Fruit fly (Drosophila melanogaster) whole organism, pupa: ENCODE results near the gene SmB.

Experiments used
- CG10348 ChIP-seq: fragments of 200-800 bp; sonication (Bioruptor generic); IDR thresholded peaks from 2 replicates; pipeline ENCODE4 v1.3.6; 2022; ENCODE audit warnings: missing biosample characterization, missing genetic modification characterization
- CG12605 ChIP-seq: fragments of 200-800 bp; sonication (Bioruptor generic); IDR thresholded peaks from 2 replicates; pipeline ENCODE4 v1.3.6; 2022; ENCODE audit warnings: missing biosample characterization, missing genetic modification characterization
- CG13204 ChIP-seq: fragments of 200-800 bp; sonication (Bioruptor generic); optimal IDR thresholded peaks from 2 replicates; lab custom pipeline; 2018; ENCODE audit warnings: missing biosample characterization, mild to moderate bottlenecking, missing genetic modification characterization, moderate library complexity
- CG14655 ChIP-seq: fragments of 200-800 bp; sonication (Bioruptor generic); optimal IDR thresholded peaks from 3 replicates; lab custom pipeline; 2017; ENCODE audit warnings: mild to moderate bottlenecking, missing biosample characterization, missing genetic modification reagents, missing genetic modification characterization
- CG15710 ChIP-seq: fragments of 200-800 bp; sonication (Bioruptor generic); optimal IDR thresholded peaks from 2 replicates; lab custom pipeline; 2018; ENCODE audit warnings: missing biosample characterization, mild to moderate bottlenecking, missing genetic modification characterization, moderate library complexity
- CG17806 ChIP-seq: fragments of 200-800 bp; sonication (Bioruptor generic); optimal IDR thresholded peaks from 2 replicates; lab custom pipeline; 2018; ENCODE audit warnings: missing biosample characterization, mild to moderate bottlenecking, missing genetic modification characterization, moderate library complexity
- CG32121 ChIP-seq: fragments of 200-800 bp; sonication (Bioruptor generic); IDR thresholded peaks from 2 replicates; pipeline ENCODE4 v1.3.6; 2022; ENCODE audit warnings: missing biosample characterization, missing genetic modification characterization
- CG34367 ChIP-seq: fragments of 200-800 bp; sonication (Bioruptor generic); optimal IDR thresholded peaks from 2 replicates; lab custom pipeline; 2018; ENCODE audit warnings: missing biosample characterization, mild to moderate bottlenecking, missing genetic modification characterization
- CG4496 ChIP-seq: fragments of 200-800 bp; sonication (Bioruptor generic); IDR thresholded peaks from 3 replicates; pipeline ENCODE4 v1.3.6; 2022; ENCODE audit warnings: missing biosample characterization, missing genetic modification characterization
- CG8159 ChIP-seq: fragments of 200-800 bp; sonication (Bioruptor generic); optimal IDR thresholded peaks from 3 replicates; lab custom pipeline; 2018; ENCODE audit warnings: missing biosample characterization, mild to moderate bottlenecking, missing genetic modification characterization, moderate library complexity
- CG9948 ChIP-seq: fragments of 200-800 bp; sonication (Bioruptor generic); optimal IDR thresholded peaks from 2 replicates; lab custom pipeline; 2018; ENCODE audit warnings: missing biosample characterization, mild to moderate bottlenecking, missing genetic modification characterization, moderate library complexity
- D1 ChIP-seq: fragments of 200-800 bp; sonication (Bioruptor generic); optimal IDR thresholded peaks from 2 replicates; lab custom pipeline; 2018; ENCODE audit warnings: missing biosample characterization, mild to moderate bottlenecking, missing genetic modification characterization, moderate library complexity
- Ets98B ChIP-seq: fragments of 200-800 bp; sonication (Bioruptor generic); IDR thresholded peaks from 2 replicates; pipeline ENCODE4 v1.3.6; 2022; ENCODE audit warnings: missing biosample characterization, missing genetic modification characterization
- Pif1A ChIP-seq: fragments of 200-800 bp; sonication (Bioruptor generic); optimal IDR thresholded peaks from 3 replicates; lab custom pipeline; 2016; ENCODE audit warnings: missing biosample characterization, missing genetic modification characterization
- Pif1B ChIP-seq: fragments of 200-800 bp; sonication (Bioruptor generic); optimal IDR thresholded peaks from 3 replicates; lab custom pipeline; 2016; ENCODE audit warnings: missing biosample characterization, missing genetic modification characterization
- Snoo ChIP-seq: fragments of 200-800 bp; sonication (Bioruptor generic); optimal IDR thresholded peaks from 3 replicates; lab custom pipeline; 2017; ENCODE audit warnings: missing biosample characterization, mild to moderate bottlenecking, missing genetic modification characterization, inconsistent platforms
- fd96Ca ChIP-seq: fragments of 200-800 bp; sonication (Bioruptor generic); IDR thresholded peaks from 3 replicates; pipeline ENCODE4 v1.3.6; 2022; ENCODE audit warnings: missing biosample characterization, missing genetic modification characterization
- gl ChIP-seq: fragments of 200-800 bp; sonication (Bioruptor generic); optimal IDR thresholded peaks from 2 replicates; lab custom pipeline; 2018; ENCODE audit warnings: missing biosample characterization, mild to moderate bottlenecking, missing genetic modification characterization
- rn ChIP-seq: fragments of 200-800 bp; sonication (Bioruptor generic); IDR thresholded peaks from 2 replicates; pipeline ENCODE4 v1.3.6; 2022; ENCODE audit warnings: missing biosample characterization, missing genetic modification characterization

The SmB gene

dm6 chr2L:10422643-10423606, 3.5 kb downstream of the SmB start, which contains the start of the genes pie and Wdfy2:
pie (minus strand) TSS chr2L:10422780.
Wdfy2 (plus strand) TSS chr2L:10423291.
- peak; percentile 16 for TF ChIP-seq CG15710 (tag; lab: Kevin White, UChicago)
- no peak for TF ChIP-seq gl
- TF ChIP-seq, all 21 proteins: peak for 1

- TF ChIP-seq Ets98B: no peak
Measured at dm6 chr2L:10418981-10419380, 7.4 kb downstream of the SmB start, which contains the start of gene RfC3. RfC3 (plus strand) TSS chr2L:10419190.

dm6 chr2L:10413251-10414127, 12.9 kb downstream of the SmB start, which contains the start of the genes CG5355 and Klp31E:
CG5355 (minus strand) TSS chr2L:10413463.
Klp31E (plus strand) TSS chr2L:10414017.
- TF ChIP-seq CG12605 (GFP tag; lab: Robert Waterston, UW) (no peak), CG15710 (tag; lab: Kevin White, UChicago) (peak; percentile 73), Snoo (tag; lab: Kevin White, UChicago) (peak; percentile 58), CG17806 (tag; lab: Kevin White, UChicago) (peak; percentile 55), CG8159 (tag; lab: Kevin White, UChicago) (peak; percentile 78), CG34367 (tag; lab: Kevin White, UChicago) (peak; percentile 54), CG14655 (GFP tag; lab: Kevin White, UChicago) (no peak), CG9948 (tag; lab: Kevin White, UChicago) (peak; percentile 60)
- TF ChIP-seq, all 21 proteins: peak for 6

dm6 chr2L:10408122-10408576, 18.3 kb downstream of the SmB start, which contains the start of the genes Ip259 and RpS27A:
Ip259 (plus strand) TSS chr2L:10408352.
RpS27A (plus strand) TSS chr2L:10408352.
- TF ChIP-seq CG17806 (tag; lab: Kevin White, UChicago): peak; percentile 20
- peak; percentile 50; the same call in 1 of the 2 replicates for TF ChIP-seq CG32121
- peak; percentile 85 for TF ChIP-seq Snoo (tag; lab: Kevin White, UChicago)
- peak; percentile 62 for TF ChIP-seq CG15710 (tag; lab: Kevin White, UChicago)
- peak; percentile 83; the same call in 2 of the 3 replicates for TF ChIP-seq CG4496 (GFP tag; lab: Robert Waterston, UW)
- no peak for TF ChIP-seq CG12605 (GFP tag; lab: Robert Waterston, UW)
- TF ChIP-seq D1: no peak
- TF ChIP-seq gl: peak; percentile 52
- peak; percentile 67 for TF ChIP-seq CG34367 (tag; lab: Kevin White, UChicago)

dm6 chr2L:10405008-10405654, 21.3 kb downstream of the SmB start, which contains the start of the genes CG17768, LSm-4 and Ir31a:
CG17768 (minus strand) TSS chr2L:10405203.
LSm-4 (minus strand) TSS chr2L:10405203.
Ir31a (plus strand) TSS chr2L:10405565.
- TF ChIP-seq CG8159 (tag; lab: Kevin White, UChicago) (no peak), CG10348 (GFP tag; lab: Robert Waterston, UW) (no peak), CG4496 (GFP tag; lab: Robert Waterston, UW) (no peak), Pif1B (GFP tag; lab: Kevin White, UChicago) (no peak), CG15710 (tag; lab: Kevin White, UChicago) (no peak)

dm6 chr2L:10403803-10404315, 22.6 kb downstream of the SmB start:
- TF ChIP-seq Pif1A (GFP tag; lab: Kevin White, UChicago) (no peak), Ets98B (no peak), rn (GFP tag; lab: Robert Waterston, UW) (no peak), CG13204 (GFP tag; lab: Kevin White, UChicago) (no peak), gl (no peak), CG4496 (GFP tag; lab: Robert Waterston, UW) (no peak), CG12605 (GFP tag; lab: Robert Waterston, UW) (no peak), CG14655 (GFP tag; lab: Kevin White, UChicago) (no peak), CG10348 (GFP tag; lab: Robert Waterston, UW) (no peak), fd96Ca (GFP tag; lab: Robert Waterston, UW) (no peak), D1 (no peak), CG17806 (tag; lab: Kevin White, UChicago) (no peak), Pif1B (GFP tag; lab: Kevin White, UChicago) (no peak)
